Fruit fly (Drosophila melanogaster) whole organism, adult: Measurements from ENCODE around the gene Bin1.

Experiments
- CG11617 ChIP-seq: fragments of 200-800 bp; sonication (Bioruptor generic); optimal IDR thresholded peaks from 2 replicates; lab custom pipeline; 2017; ENCODE audit warnings: mild to moderate bottlenecking, missing biosample characterization, missing genetic modification reagents, missing genetic modification characterization
- Clk ChIP-seq: fragments of 200-800 bp; sonication (Bioruptor generic); optimal IDR thresholded peaks from 2 replicates; lab custom pipeline; 2017; ENCODE audit warnings: missing biosample characterization, missing genetic modification characterization
- Hr96 ChIP-seq: fragments of 200-800 bp; sonication (Bioruptor generic); optimal IDR thresholded peaks from 2 replicates; lab custom pipeline; 2016; ENCODE audit warnings: missing biosample characterization, missing genetic modification characterization
- tj ChIP-seq: fragments of 200-800 bp; sonication (Bioruptor generic); optimal IDR thresholded peaks from 3 replicates; lab custom pipeline; 2017; ENCODE audit warnings: missing biosample characterization, mild to moderate bottlenecking, missing genetic modification characterization, moderate library complexity

DNA sequence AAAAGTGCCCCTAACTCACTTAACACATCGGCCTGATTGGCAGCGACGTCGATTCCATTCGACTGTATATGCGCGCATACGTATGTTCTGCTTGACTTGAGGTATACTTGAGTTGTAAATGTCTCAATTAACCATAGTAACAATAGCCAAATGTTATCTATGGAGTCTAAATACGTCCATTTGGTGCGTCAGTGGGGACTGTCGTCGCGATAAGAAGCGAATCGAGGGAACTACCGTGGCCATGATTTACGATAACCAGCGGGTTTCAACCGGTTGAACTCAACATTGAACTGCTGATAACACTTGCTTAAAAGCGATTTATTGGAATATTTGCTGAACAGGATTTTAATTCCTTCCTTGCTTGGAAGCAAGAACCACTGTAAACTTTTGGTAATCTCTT, 1.4 kb upstream of the Bin1 start:
- TF ChIP-seq Clk (GFP tag; lab: Kevin White, UChicago), result no peak
- TF ChIP-seq tj (GFP tag; lab: Kevin White, UChicago), result peak; percentile 43
- TF ChIP-seq CG11617, result no peak
- TF ChIP-seq Hr96 (GFP tag; lab: Kevin White, UChicago), result no peak
